Fruit fly (Drosophila melanogaster): ENCODE measurements around the gene CG15337.

The CG15337 gene

dm6 chrX:8196598-8197228 is 36.9 kb downstream of the CG15337 start (continued):
- peak; percentile 56 for TF ChIP-seq CG6854 (GFP tag; optimal IDR thresholded peaks at IDR 0.05)
- peak; percentile 82 for TF ChIP-seq CG3919 (GFP tag; optimal IDR thresholded peaks at IDR 0.05)
- peak; percentile 66 for TF ChIP-seq CG31627 (GFP tag; optimal IDR thresholded peaks at IDR 0.05)
- peak; percentile 43 for TF ChIP-seq Eip93F (GFP tag; optimal IDR thresholded peaks at IDR 0.05)
- peak; percentile 60 for TF ChIP-seq CG11902 (GFP tag; optimal IDR thresholded peaks at IDR 0.05)
- peak; percentile 38 for TF ChIP-seq CG6276 (GFP tag; optimal IDR thresholded peaks at IDR 0.05)
- TF ChIP-seq CG11294 (GFP tag; IDR thresholded peaks at IDR 0.05), result peak; percentile 54; the same call in 1 of the 2 replicates
- peak; percentile 67 for TF ChIP-seq Smox (GFP tag; optimal IDR thresholded peaks at IDR 0.05)
- TF ChIP-seq Gug (GFP tag; IDR thresholded peaks at IDR 0.05), result peak; percentile 69
- TF ChIP-seq net (GFP tag; optimal IDR thresholded peaks at IDR 0.05), result peak; percentile 13
- TF ChIP-seq Ets96B (tag; optimal IDR thresholded peaks at IDR 0.05), result peak; percentile 52
- peak; percentile 88 for TF ChIP-seq svp (GFP tag)
- peak; percentile 69 for TF ChIP-seq CG10631 (GFP tag; optimal IDR thresholded peaks at IDR 0.05)
- peak; percentile 73 for TF ChIP-seq cyc (GFP tag; optimal IDR thresholded peaks at IDR 0.05)
- peak; percentile 80 for TF ChIP-seq Met (GFP tag; optimal IDR thresholded peaks at IDR 0.05)
- peak; percentile 66 for TF ChIP-seq OdsH (GFP tag; optimal IDR thresholded peaks at IDR 0.05)
- TF ChIP-seq CG9139 (GFP tag; optimal IDR thresholded peaks at IDR 0.05), result peak; percentile 35

- TF ChIP-seq fkh (GFP tag; optimal IDR thresholded peaks at IDR 0.05) (peak; percentile 96), CG6163 (GFP tag; IDR thresholded peaks at IDR 0.05) (0 out of 3 replicates have a peak, but pooled peaks have one; percentile 28), CG11762 (GFP tag; optimal IDR thresholded peaks at IDR 0.05; ENCODE audit: insufficient read depth) (no peak), CG15336 (GFP tag; IDR thresholded peaks at IDR 0.05) (no peak), Hr38 (GFP tag; optimal IDR thresholded peaks at IDR 0.05) (no peak), vri (GFP tag; optimal IDR thresholded peaks at IDR 0.05) (peak; percentile 56), eg (GFP tag; IDR thresholded peaks at IDR 0.05) (0 out of 3 replicates have a peak, but pooled peaks have one; percentile 22), Gug (GFP tag; IDR thresholded peaks at IDR 0.05) (no peak)
These were observed 39.2 kb downstream of the CG15337 start for dm6 chrX:8198935-8199580.

- TF ChIP-seq CG6792 (GFP tag; optimal IDR thresholded peaks at IDR 0.05), result peak; percentile 34
- no peak for TF ChIP-seq CG7368 (GFP tag; optimal IDR thresholded peaks at IDR 0.05)
- TF ChIP-seq ss (GFP tag; optimal IDR thresholded peaks at IDR 0.05), result peak in 1 of 2 experiments; percentile 12
- peak; percentile 43 for TF ChIP-seq CG15336 (GFP tag; IDR thresholded peaks at IDR 0.05)
- TF ChIP-seq CG8632 (GFP tag; optimal IDR thresholded peaks at IDR 0.05), result no peak
- no peak for TF ChIP-seq fd85E (GFP tag; optimal IDR thresholded peaks at IDR 0.05)
- peak; percentile 32 for TF ChIP-seq Hr4 (GFP tag; optimal IDR thresholded peaks at IDR 0.05)
- TF ChIP-seq Blimp-1 (GFP tag; optimal IDR thresholded peaks at IDR 0.05), result no peak
- no peak for TF ChIP-seq Smox (GFP tag; optimal IDR thresholded peaks at IDR 0.05)
- peak; percentile 35; the same call in 1 of the 3 replicates for TF ChIP-seq eg (GFP tag; IDR thresholded peaks at IDR 0.05)
- peak; percentile 10 for TF ChIP-seq Sox14 (GFP tag; optimal IDR thresholded peaks at IDR 0.05)
- TF ChIP-seq Sox15 (GFP tag; optimal IDR thresholded peaks at IDR 0.05), result no peak
- no peak for TF ChIP-seq CG34406 (GFP tag; optimal IDR thresholded peaks at IDR 0.05)
- TF ChIP-seq net (GFP tag; optimal IDR thresholded peaks at IDR 0.05), result peak; percentile 1
- no peak for TF ChIP-seq CG3032 (tag; optimal IDR thresholded peaks at IDR 0.05)
- TF ChIP-seq cyc (GFP tag; optimal IDR thresholded peaks at IDR 0.05), result no peak
- TF ChIP-seq Eip75B (GFP tag; optimal IDR thresholded peaks at IDR 0.05), result peak; percentile 6
- TF ChIP-seq CG8319 (GFP tag; optimal IDR thresholded peaks at IDR 0.05), result no peak
- peak; percentile 24 for TF ChIP-seq CG31627 (GFP tag; optimal IDR thresholded peaks at IDR 0.05)
- TF ChIP-seq achi (GFP tag; optimal IDR thresholded peaks at IDR 0.05), result peak; percentile 18
- peak; percentile 24 for TF ChIP-seq esn (GFP tag; optimal IDR thresholded peaks at IDR 0.05)
- TF ChIP-seq acj6 (GFP tag; optimal IDR thresholded peaks at IDR 0.05), result peak; percentile 5
- peak; percentile 40 for TF ChIP-seq Met (GFP tag; optimal IDR thresholded peaks at IDR 0.05)
- TF ChIP-seq Sox102F (GFP tag; optimal IDR thresholded peaks at IDR 0.05), result no peak
- TF ChIP-seq CG10669 (GFP tag; optimal IDR thresholded peaks at IDR 0.05), result peak; percentile 37
- TF ChIP-seq CG8119 (GFP tag; IDR thresholded peaks at IDR 0.05), result peak; percentile 46; the same call in 2 of the 3 replicates
- TF ChIP-seq CG10631 (GFP tag; optimal IDR thresholded peaks at IDR 0.05), result peak; percentile 17
- peak; percentile 44 for TF ChIP-seq pdm3 (GFP tag; optimal IDR thresholded peaks at IDR 0.05)
- TF ChIP-seq CG3919 (GFP tag; optimal IDR thresholded peaks at IDR 0.05), result peak; percentile 35
- TF ChIP-seq Eip78C (GFP tag), result peak; percentile 79
- 0 out of 3 replicates have a peak, but pooled peaks have one; percentile 26 for TF ChIP-seq CG6163 (GFP tag; IDR thresholded peaks at IDR 0.05)
These were observed 43.0 kb downstream of the CG15337 start for dm6 chrX:8202724-8203362.
